Worm (Caenorhabditis elegans): ENCODE results near the gene dbn-1.

ce11 chrIII:13742028-13742427 is 19.8 kb downstream of the dbn-1 start:
- TF ChIP-seq him-1 (tag; optimal IDR thresholded peaks at IDR 0.05) (no peak), W03F9.2 (tag; optimal IDR thresholded peaks at IDR 0.05) (no peak)
